Fruit fly (Drosophila melanogaster): ENCODE results near the gene CG6908.
A peak's percentile ranks its signal among the peaks of the same experiment; 100 is the strongest.

The CG6908 gene

dm6 chr3R:11650105-11651039, 39.5 kb downstream of the CG6908 start, which contains the start of the genes Csk and Elp1 (continued):
- TF ChIP-seq CG14860 (GFP tag; IDR thresholded peaks at IDR 0.05; ENCODE audit: partially characterized antibody) (no peak), Mes4 (GFP tag; optimal IDR thresholded peaks at IDR 0.05) (no peak), mld (GFP tag; IDR thresholded peaks at IDR 0.05; ENCODE audit: partially characterized antibody) (no peak), BtbVII (GFP tag; optimal IDR thresholded peaks at IDR 0.05) (no peak), slou (GFP tag; optimal IDR thresholded peaks at IDR 0.05) (peak; percentile 37), pzg (GFP tag; optimal IDR thresholded peaks at IDR 0.05) (peak; percentile 81), NC2α (GFP tag; optimal IDR thresholded peaks at IDR 0.05) (no peak), tna (GFP tag; IDR thresholded peaks at IDR 0.05; ENCODE audit: partially characterized antibody) (no peak), lmd (GFP tag; IDR thresholded peaks at IDR 0.05) (peak; percentile 50; the same call in 1 of the 2 replicates), cas (GFP tag; IDR thresholded peaks at IDR 0.05) (no peak), Max (GFP tag; optimal IDR thresholded peaks at IDR 0.05) (peak; percentile 86), eyg (GFP tag; optimal IDR thresholded peaks at IDR 0.05) (no peak), amos (GFP tag; IDR thresholded peaks at IDR 0.05; ENCODE audit: partially characterized antibody) (0 out of 2 replicates have a peak, but pooled peaks have one; percentile 29), zf30C (GFP tag; optimal IDR thresholded peaks at IDR 0.05) (no peak), dmrt11E (tag; optimal IDR thresholded peaks at IDR 0.05) (peak; percentile 58), CG15479 (GFP tag; optimal IDR thresholded peaks at IDR 0.05) (peak; percentile 84), CG5180 (GFP tag; optimal IDR thresholded peaks at IDR 0.05) (no peak), h (optimal IDR thresholded peaks at IDR 0.05) (no peak), abd-A (tag; optimal IDR thresholded peaks at IDR 0.05) (peak; percentile 25), org-1 (GFP tag; optimal IDR thresholded peaks at IDR 0.05) (no peak), dm (GFP tag; optimal IDR thresholded peaks at IDR 0.05) (peak; percentile 68), CG12155 (GFP tag; optimal IDR thresholded peaks at IDR 0.05) (peak; percentile 57), CG3065 (GFP tag; optimal IDR thresholded peaks at IDR 0.05) (no peak), wek (GFP tag; optimal IDR thresholded peaks at IDR 0.05) (no peak), Dfd (GFP tag; optimal IDR thresholded peaks at IDR 0.05) (no peak), Tbp (GFP tag; optimal IDR thresholded peaks at IDR 0.05) (no peak), Sry-δ (GFP tag; optimal IDR thresholded peaks at IDR 0.05) (peak; percentile 18), pum (GFP tag; optimal IDR thresholded peaks at IDR 0.05) (peak; percentile 12), Asciz (GFP tag; optimal IDR thresholded peaks at IDR 0.05) (no peak), CG17359 (tag; optimal IDR thresholded peaks at IDR 0.05) (peak; percentile 45), CG6272 (GFP tag; IDR thresholded peaks at IDR 0.05) (peak; percentile 33; the same call in 1 of the 2 replicates), insv (GFP tag; optimal IDR thresholded peaks at IDR 0.05) (peak in 1 of 2 experiments; percentile 59), CG32772 (GFP tag; IDR thresholded peaks at IDR 0.05) (no peak), E2f2 (GFP tag; IDR thresholded peaks at IDR 0.05) (peak; percentile 40), CG18476 (GFP tag; optimal IDR thresholded peaks at IDR 0.05) (peak; percentile 28), E2f1 (GFP tag; IDR thresholded peaks at IDR 0.05) (no peak), CG9817 (tag; optimal IDR thresholded peaks at IDR 0.05) (peak; percentile 58), Fer3 (tag; optimal IDR thresholded peaks at IDR 0.05) (peak; percentile 59), emc (GFP tag; optimal IDR thresholded peaks at IDR 0.05) (no peak), ash1 (GFP tag; optimal IDR thresholded peaks at IDR 0.05) (no peak), Eip74EF (GFP tag; optimal IDR thresholded peaks at IDR 0.05) (peak in 1 of 2 experiments; percentile 20), hbn (GFP tag; IDR thresholded peaks at IDR 0.05; ENCODE audit: partially characterized antibody) (no peak), ewg (GFP tag; optimal IDR thresholded peaks at IDR 0.05) (peak; percentile 73), scrt (GFP tag; optimal IDR thresholded peaks at IDR 0.05) (peak; percentile 26), C15 (GFP tag; IDR thresholded peaks at IDR 0.05) (no peak), CG10565 (GFP tag; optimal IDR thresholded peaks at IDR 0.05) (no peak), tgo (GFP tag; IDR thresholded peaks at IDR 0.05) (peak; percentile 50), HmgD (GFP tag; optimal IDR thresholded peaks at IDR 0.05) (no peak)
